Fruit fly (Drosophila melanogaster): ENCODE results near the gene Or85e.
A peak's percentile ranks its signal among the peaks of the same experiment; 100 is the strongest.

Gene Or85e

dm6 chr3R:8642376-8642966 lies 6.8 kb upstream of the Or85e start:
- TF ChIP-seq ey (GFP tag; optimal IDR thresholded peaks at IDR 0.05), result no peak
- peak; percentile 23 for TF ChIP-seq brk (GFP tag; optimal IDR thresholded peaks at IDR 0.05)
- no peak for TF ChIP-seq Sp1 (GFP tag; optimal IDR thresholded peaks at IDR 0.05)

dm6 chr3R:8638629-8639028 lies 3.0 kb upstream of the Or85e start:
- TF ChIP-seq Jra (GFP tag; optimal IDR thresholded peaks at IDR 0.05), result no peak
- no peak for TF ChIP-seq OdsH (GFP tag; optimal IDR thresholded peaks at IDR 0.05)
- TF ChIP-seq GATAd (GFP tag; optimal IDR thresholded peaks at IDR 0.05), result no peak
- TF ChIP-seq lola (GFP tag; optimal IDR thresholded peaks at IDR 0.05), result no peak
- no peak for TF ChIP-seq dl (GFP tag; optimal IDR thresholded peaks at IDR 0.05; ENCODE audit: insufficient read depth in 1 of 2, partially characterized antibody in 2 of 2)
- TF ChIP-seq pan (optimal IDR thresholded peaks at IDR 0.05), result no peak
- no peak for TF ChIP-seq foxo (GFP tag; optimal IDR thresholded peaks at IDR 0.05)
- TF ChIP-seq Hnf4 (GFP tag; optimal IDR thresholded peaks at IDR 0.05), result no peak
- TF ChIP-seq HLH106 (tag; optimal IDR thresholded peaks at IDR 0.05), result no peak

dm6 chr3R:8620737-8621136 lies 14.9 kb downstream of the Or85e start:
- peak; percentile 80 for TF ChIP-seq Dfd (GFP tag; optimal IDR thresholded peaks at IDR 0.05)
- no peak for TF ChIP-seq pan (optimal IDR thresholded peaks at IDR 0.05)
- no peak for TF ChIP-seq Jra (GFP tag; optimal IDR thresholded peaks at IDR 0.05)

dm6 chr3R:8619089-8619488 lies 16.6 kb downstream of the Or85e start:
- TF ChIP-seq brk (GFP tag; optimal IDR thresholded peaks at IDR 0.05), result no peak
- no peak for TF ChIP-seq Hr83 (GFP tag; optimal IDR thresholded peaks at IDR 0.05; ENCODE audit: poor library complexity, severe bottlenecking)
- no peak for TF ChIP-seq CrebA (GFP tag; optimal IDR thresholded peaks at IDR 0.05; ENCODE audit: borderline replicate concordance)

dm6 chr3R:8616149-8616548 lies 19.5 kb downstream of the Or85e start:
- TF ChIP-seq br (GFP tag; optimal IDR thresholded peaks at IDR 0.05) (no peak), HLH106 (tag; optimal IDR thresholded peaks at IDR 0.05) (no peak), GATAd (GFP tag; optimal IDR thresholded peaks at IDR 0.05) (no peak), N (GFP tag; optimal IDR thresholded peaks at IDR 0.05) (no peak), h (GFP tag; optimal IDR thresholded peaks at IDR 0.05) (no peak), jim (GFP tag; optimal IDR thresholded peaks at IDR 0.05) (no peak), Vsx2 (GFP tag; optimal IDR thresholded peaks at IDR 0.05; ENCODE audit: partially characterized antibody) (no peak), Mio (GFP tag; optimal IDR thresholded peaks at IDR 0.05) (no peak), CG9705 (GFP tag; optimal IDR thresholded peaks at IDR 0.05) (no peak)

dm6 chr3R:8596161-8596560 lies 39.5 kb downstream of the Or85e start:
- no peak for TF ChIP-seq fru (GFP tag; optimal IDR thresholded peaks at IDR 0.05)
- TF ChIP-seq Rel (GFP tag; optimal IDR thresholded peaks at IDR 0.05), result no peak
- no peak for TF ChIP-seq Rel (tag; optimal IDR thresholded peaks at IDR 0.05)
- TF ChIP-seq tai (GFP tag; optimal IDR thresholded peaks at IDR 0.05), result no peak
- no peak for TF ChIP-seq GATAd (GFP tag; optimal IDR thresholded peaks at IDR 0.05)
- no peak for TF ChIP-seq Vsx2 (GFP tag; optimal IDR thresholded peaks at IDR 0.05; ENCODE audit: partially characterized antibody)
- no peak for TF ChIP-seq Dif (GFP tag; optimal IDR thresholded peaks at IDR 0.05; ENCODE audit: partially characterized antibody)
- TF ChIP-seq lola (GFP tag; optimal IDR thresholded peaks at IDR 0.05), result no peak
- no peak for TF ChIP-seq ey (GFP tag; optimal IDR thresholded peaks at IDR 0.05)

dm6 chr3R:8587859-8588258 lies 47.8 kb downstream of the Or85e start:
- no peak for TF ChIP-seq HLH106 (tag; optimal IDR thresholded peaks at IDR 0.05)
- TF ChIP-seq rgr (GFP tag; optimal IDR thresholded peaks at IDR 0.05), result no peak

Measured in whole organism, wandering third instar larva.